Worm (Caenorhabditis elegans) whole organism, L3 larva: ENCODE results near the gene egg-1.

Source experiments
- R02D3.7 ChIP-seq: fragments of 150-350 bp; optimal IDR thresholded peaks from 2 replicates; lab custom pipeline; 2014; ENCODE audit warnings: missing biosample characterization, missing genetic modification characterization
- ZK546.5 ChIP-seq: sonication (generic microtip); optimal IDR thresholded peaks from 2 replicates; lab custom pipeline; 2017; ENCODE audit warnings: missing biosample characterization, missing genetic modification characterization
- ama-1 ChIP-seq: fragments of 150-350 bp; optimal IDR thresholded peaks from 2 replicates; lab custom pipeline; 2018
- ceh-28 ChIP-seq: fragments of 150-350 bp; optimal IDR thresholded peaks from 2 replicates; lab custom pipeline; 2014; ENCODE audit warnings: missing biosample characterization, missing genetic modification reagents, missing genetic modification characterization
- ceh-9 ChIP-seq: sonication (generic microtip); optimal IDR thresholded peaks from 2 replicates; lab custom pipeline; 2018; ENCODE audit warnings: missing biosample characterization, missing genetic modification characterization
- egl-5 ChIP-seq: fragments of 150-350 bp; optimal IDR thresholded peaks from 2 replicates; lab custom pipeline; 2017; ENCODE audit warnings: missing biosample characterization, missing genetic modification reagents, missing genetic modification characterization, inconsistent platforms
- elt-1 ChIP-seq: fragments of 150-350 bp; optimal IDR thresholded peaks from 2 replicates; lab custom pipeline; 2014; ENCODE audit warnings: missing biosample characterization, missing genetic modification characterization
- elt-2 ChIP-seq: sonication (generic microtip); optimal IDR thresholded peaks from 2 replicates; lab custom pipeline; 2016; ENCODE audit warnings: missing genetic modification reagents, mild to moderate bottlenecking, missing genetic modification characterization, missing compliant biosample characterization
- elt-3 ChIP-seq, 3 experiments: fragments of 150-350 bp in 1 of 3; sonication (generic microtip) in 2 of 3; optimal IDR thresholded peaks; 2 replicates in 2 of 3; 4 replicates in 1 of 3; lab custom pipeline; 2014 to 2017; ENCODE audit warnings: missing biosample characterization in 3 of 3, missing genetic modification characterization in 3 of 3
- fkh-2 ChIP-seq: fragments of 150-350 bp; optimal IDR thresholded peaks from 2 replicates; lab custom pipeline; 2014; ENCODE audit warnings: missing biosample characterization, missing genetic modification reagents, missing genetic modification characterization
- fos-1 ChIP-seq: fragments of 150-350 bp; optimal IDR thresholded peaks from 2 replicates; lab custom pipeline; 2014; ENCODE audit warnings: missing biosample characterization, missing genetic modification characterization
- hmg-11 ChIP-seq: sonication (generic microtip); optimal IDR thresholded peaks from 2 replicates; lab custom pipeline; 2016; ENCODE audit warnings: missing genetic modification characterization, missing compliant biosample characterization
- jun-1 ChIP-seq: fragments of 150-350 bp; optimal IDR thresholded peaks from 2 replicates; lab custom pipeline; 2014; ENCODE audit warnings: missing biosample characterization, missing genetic modification reagents, missing genetic modification characterization
- lin-15B ChIP-seq: fragments of 150-350 bp; optimal IDR thresholded peaks from 2 replicates; lab custom pipeline; 2014; ENCODE audit warnings: missing biosample characterization, missing genetic modification characterization
- lsy-12 ChIP-seq: sonication (generic microtip); optimal IDR thresholded peaks from 2 replicates; lab custom pipeline; 2016; ENCODE audit warnings: mild to moderate bottlenecking, missing genetic modification characterization, missing compliant biosample characterization
- mdl-1 ChIP-seq: fragments of 150-350 bp; optimal IDR thresholded peaks from 2 replicates; lab custom pipeline; 2014; ENCODE audit warnings: missing biosample characterization, missing genetic modification characterization
- mml-1 ChIP-seq: fragments of 150-350 bp; sonication (generic microtip); optimal IDR thresholded peaks from 3 replicates; lab custom pipeline; 2014; ENCODE audit warnings: missing biosample characterization, missing genetic modification characterization
- nhr-12 ChIP-seq: fragments of 150-350 bp; optimal IDR thresholded peaks from 2 replicates; lab custom pipeline; 2014; ENCODE audit warnings: missing biosample characterization, missing genetic modification characterization
- nhr-23 ChIP-seq: fragments of 150-350 bp; optimal IDR thresholded peaks from 2 replicates; lab custom pipeline; 2014; ENCODE audit warnings: missing biosample characterization, missing genetic modification reagents, missing genetic modification characterization
- nhr-237 ChIP-seq: fragments of 150-350 bp; optimal IDR thresholded peaks from 2 replicates; lab custom pipeline; 2014; ENCODE audit warnings: missing biosample characterization, missing genetic modification characterization
- nhr-28 ChIP-seq: fragments of 150-350 bp; optimal IDR thresholded peaks from 2 replicates; lab custom pipeline; 2014; ENCODE audit warnings: missing biosample characterization, missing genetic modification characterization
- nhr-43 ChIP-seq: sonication (generic microtip); optimal IDR thresholded peaks from 2 replicates; lab custom pipeline; 2016; ENCODE audit warnings: mild to moderate bottlenecking, missing genetic modification characterization, missing compliant biosample characterization; ENCODE audit not compliant: poor library complexity, severe bottlenecking
- pha-4 ChIP-seq: fragments of 150-350 bp; optimal IDR thresholded peaks from 2 replicates; lab custom pipeline; 2014; ENCODE audit warnings: missing biosample characterization, missing genetic modification reagents, missing genetic modification characterization
- pqm-1 ChIP-seq: fragments of 150-350 bp; optimal IDR thresholded peaks from 2 replicates; lab custom pipeline; 2017; ENCODE audit warnings: missing biosample characterization, missing genetic modification characterization, inconsistent platforms
- sea-2 ChIP-seq: fragments of 150-350 bp; sonication (generic microtip); optimal IDR thresholded peaks from 4 replicates; lab custom pipeline; 2014; ENCODE audit warnings: missing biosample characterization, missing genetic modification reagents, missing genetic modification characterization
- snpc-4 ChIP-seq: fragments of 150-350 bp; optimal IDR thresholded peaks from 2 replicates; lab custom pipeline; 2014; ENCODE audit warnings: missing biosample characterization, missing genetic modification characterization
- unc-62 ChIP-seq: fragments of 150-350 bp; sonication (generic microtip); optimal IDR thresholded peaks from 4 replicates; lab custom pipeline; 2014; ENCODE audit warnings: missing biosample characterization, missing genetic modification reagents, missing genetic modification characterization
- zag-1 ChIP-seq: fragments of 150-350 bp; optimal IDR thresholded peaks from 2 replicates; lab custom pipeline; 2014; ENCODE audit warnings: missing biosample characterization, missing genetic modification characterization
- ztf-4 ChIP-seq: fragments of 150-350 bp; optimal IDR thresholded peaks from 2 replicates; lab custom pipeline; 2014; ENCODE audit warnings: missing biosample characterization, missing genetic modification characterization

egg-1 gene

ce11 chrIII:5730041-5730440 lies 2.1 kb downstream of the egg-1 start:
- TF ChIP-seq sea-2, result no peak
- no peak for TF ChIP-seq fos-1 (tag; lab: Kevin White, UChicago)
- no peak for TF ChIP-seq ceh-9 (tag; lab: Kevin White, UChicago)
- no peak for TF ChIP-seq nhr-28 (tag; lab: Kevin White, UChicago)
- no peak for TF ChIP-seq pha-4 (tag; lab: Kevin White, UChicago)
- no peak for TF ChIP-seq elt-2 (tag; lab: Kevin White, UChicago)
- no peak for TF ChIP-seq nhr-23 (tag; lab: Kevin White, UChicago)
- no peak for TF ChIP-seq egl-5 (tag; lab: Kevin White, UChicago)
- TF ChIP-seq zag-1, result no peak
- no peak for TF ChIP-seq fkh-2 (tag; lab: Kevin White, UChicago)
- no peak for TF ChIP-seq ztf-4 (tag; lab: Kevin White, UChicago)
- no peak for TF ChIP-seq lin-15B (tag; lab: Kevin White, UChicago)
- TF ChIP-seq nhr-12 (tag; lab: Kevin White, UChicago), result no peak
- no peak for TF ChIP-seq mdl-1 (tag; lab: Kevin White, UChicago)
- TF ChIP-seq, all 47 proteins: peak for 0

- no peak for TF ChIP-seq ZK546.5 (tag; lab: Kevin White, UChicago)
- peak; percentile 55 for TF ChIP-seq elt-2 (tag; lab: Kevin White, UChicago)
- TF ChIP-seq R02D3.7, result no peak
Observed at ce11 chrIII:5730980-5731636, 3.1 kb downstream of the egg-1 start, which contains the start of the genes B0244.9 and B0244.7. Gene B0244.9 (minus strand): TSS chrIII:5731030. Gene B0244.7 (plus strand): TSS chrIII:5731501.

- TF ChIP-seq mml-1, result no peak
- no peak for TF ChIP-seq egl-5 (tag; lab: Kevin White, UChicago)
- peak; percentile 26 for TF ChIP-seq elt-2 (tag; lab: Kevin White, UChicago)
- no peak for TF ChIP-seq fkh-2 (tag; lab: Kevin White, UChicago)
Observed at ce11 chrIII:5732925-5733324, 4.9 kb downstream of the egg-1 start, which contains the start of gene B0244.17. Gene B0244.17 (plus strand): TSS chrIII:5733225.

- TF ChIP-seq fkh-2 (tag; lab: Kevin White, UChicago) (no peak), zag-1 (no peak), unc-62 (GFP tag; lab: Kevin White, UChicago) (no peak), lsy-12 (no peak), mdl-1 (tag; lab: Kevin White, UChicago) (no peak), pqm-1 (no peak), ama-1 (lab: Kevin White, UChicago) (no peak), nhr-237 (tag; lab: Kevin White, UChicago) (no peak)
- TF ChIP-seq, all 47 proteins: peak for 0
Observed at ce11 chrIII:5734328-5734727, 6.3 kb downstream of the egg-1 start.

ce11 chrIII:5734905-5735304 lies 6.9 kb downstream of the egg-1 start, which contains the start of gene B0244.10:
Gene B0244.10 (plus strand): TSS chrIII:5735158.
- TF ChIP-seq elt-2 (tag; lab: Kevin White, UChicago), result peak; percentile 85
- peak; percentile 79 for TF ChIP-seq pqm-1
- no peak for TF ChIP-seq elt-1 (tag; lab: Kevin White, UChicago)
- TF ChIP-seq nhr-28 (tag; lab: Kevin White, UChicago), result no peak
- no peak for TF ChIP-seq snpc-4 (tag; lab: Kevin White, UChicago)
- TF ChIP-seq jun-1 (tag; lab: Kevin White, UChicago), result peak; percentile 4
- TF ChIP-seq nhr-43, result no peak
- TF ChIP-seq ceh-28 (tag; lab: Kevin White, UChicago), result peak; percentile 1

- TF ChIP-seq hmg-11 (tag; lab: Kevin White, UChicago), result no peak
- TF ChIP-seq elt-2 (tag; lab: Kevin White, UChicago), result peak; percentile 21
Observed at ce11 chrIII:5737708-5738107, 9.7 kb downstream of the egg-1 start, which contains the start of gene B0244.6. Gene B0244.6 (plus strand): TSS chrIII:5738008.

ce11 chrIII:5740666-5741065 lies 12.7 kb downstream of the egg-1 start, which contains the start of gene B0244.16:
Gene B0244.16 (plus strand): TSS chrIII:5740966.
- TF ChIP-seq pqm-1 (no peak), zag-1 (no peak), nhr-28 (tag; lab: Kevin White, UChicago) (no peak), elt-3 (tag; optimal IDR thresholded peaks at IDR 0.05; lab: Kevin White, UChicago) (no peak), sea-2 (no peak)
